Worm (Caenorhabditis elegans) whole organism, L1 larva: ENCODE measurements around the gene natc-1.

Experiments
- Y116A8C.19 ChIP-seq: sonication (generic microtip); optimal IDR thresholded peaks from 2 replicates; lab custom pipeline; 2016; ENCODE audit warnings: missing compliant biosample characterization, missing genetic modification characterization, borderline replicate concordance
- ces-1 ChIP-seq: fragments of 150-350 bp; optimal IDR thresholded peaks from 2 replicates; lab custom pipeline; 2014; ENCODE audit warnings: missing biosample characterization, missing genetic modification reagents, missing genetic modification characterization
- nhr-76 ChIP-seq: sonication (generic microtip); optimal IDR thresholded peaks from 2 replicates; lab custom pipeline; 2017; ENCODE audit warnings: missing biosample characterization, missing genetic modification characterization

DNA sequence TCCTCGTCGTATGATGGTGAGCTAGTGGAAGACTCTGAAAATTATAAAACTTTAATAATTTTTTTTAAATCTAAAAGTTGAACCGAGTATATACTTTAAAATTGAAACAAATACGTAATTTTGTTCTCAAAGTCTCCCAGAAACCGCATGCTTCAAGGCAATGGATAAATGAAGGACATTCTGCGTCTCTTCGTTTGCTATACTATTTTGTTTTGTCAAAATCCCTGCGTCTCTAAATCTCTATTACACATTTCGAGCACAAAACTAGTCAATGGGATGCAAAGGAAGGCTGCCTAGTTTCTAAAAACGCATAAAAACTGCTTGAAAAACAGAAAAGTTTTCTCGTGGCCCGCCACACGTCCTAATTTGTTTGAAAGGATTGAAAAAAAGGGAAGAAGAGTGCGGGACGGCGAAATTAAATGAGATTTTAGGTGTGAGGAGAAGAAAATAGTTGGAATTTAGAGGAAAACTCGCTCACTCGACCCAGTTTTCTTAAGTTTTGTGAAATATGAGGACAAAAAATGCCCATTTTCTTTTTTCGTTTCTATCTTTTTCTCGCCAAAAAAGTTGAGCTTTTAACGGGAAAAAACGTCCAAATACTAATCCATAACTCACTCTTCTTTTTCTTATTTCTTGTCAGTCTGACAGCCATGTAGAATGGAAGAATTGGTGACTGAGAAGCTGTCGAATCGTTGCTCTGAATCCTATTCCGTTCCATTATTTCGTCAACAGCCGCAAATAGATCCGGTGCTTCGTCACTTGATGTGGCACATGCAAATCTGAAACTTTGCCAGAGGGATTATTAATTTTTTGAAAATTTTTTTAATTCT is 33.4 kb upstream of the natc-1 start:
- TF ChIP-seq ces-1 (GFP tag; lab: Kevin White, UChicago) (no peak), nhr-76 (tag; lab: Kevin White, UChicago) (no peak), Y116A8C.19 (tag; lab: Kevin White, UChicago) (no peak)
